Worm (Caenorhabditis elegans) whole organism, mixed stage, embryonic: ENCODE results near the gene C50H2.13.

Experiments
- M03D4.4 ChIP-seq: sonication (generic microtip); optimal IDR thresholded peaks from 2 replicates; lab custom pipeline; 2017; ENCODE audit warnings: mild to moderate bottlenecking, missing genetic modification characterization, missing compliant biosample characterization
- blmp-1 ChIP-seq: fragments of 150-350 bp; optimal IDR thresholded peaks from 2 replicates; lab custom pipeline; 2014; ENCODE audit warnings: missing biosample characterization, missing genetic modification characterization
- ceh-39 ChIP-seq: fragments of 150-350 bp; optimal IDR thresholded peaks from 2 replicates; lab custom pipeline; 2014; ENCODE audit warnings: missing biosample characterization, missing genetic modification characterization
- ceh-43 ChIP-seq: fragments of 200-800 bp; sonication (Bioruptor generic); optimal IDR thresholded peaks from 2 replicates; lab custom pipeline; 2018; ENCODE audit warnings: mild to moderate bottlenecking, missing genetic modification characterization, moderate library complexity, missing compliant biosample characterization
- ceh-83 ChIP-seq: fragments of 200-800 bp; sonication (Bioruptor generic); optimal IDR thresholded peaks from 2 replicates; lab custom pipeline; 2018; ENCODE audit warnings: mild to moderate bottlenecking, missing genetic modification characterization, missing compliant biosample characterization
- ces-1 ChIP-seq: fragments of 150-350 bp; optimal IDR thresholded peaks from 2 replicates; lab custom pipeline; 2014; ENCODE audit warnings: missing biosample characterization, missing genetic modification reagents, missing genetic modification characterization
- cnd-1 ChIP-seq: fragments of 200-800 bp; sonication (Bioruptor generic); optimal IDR thresholded peaks from 2 replicates; lab custom pipeline; 2018; ENCODE audit warnings: mild to moderate bottlenecking, missing genetic modification characterization, missing compliant biosample characterization
- elt-3 ChIP-seq: fragments of 150-350 bp; optimal IDR thresholded peaks from 2 replicates; lab custom pipeline; 2014; ENCODE audit warnings: missing biosample characterization, missing genetic modification characterization
- flh-1 ChIP-seq: fragments of 200-800 bp; sonication (Bioruptor generic); optimal IDR thresholded peaks from 2 replicates; lab custom pipeline; 2018; ENCODE audit warnings: mild to moderate bottlenecking, missing genetic modification characterization, moderate library complexity, missing compliant biosample characterization
- lin-13 ChIP-seq: fragments of 150-350 bp; optimal IDR thresholded peaks from 2 replicates; lab custom pipeline; 2014; ENCODE audit warnings: missing biosample characterization, missing genetic modification characterization
- lin-32 ChIP-seq: fragments of 200-800 bp; sonication (Bioruptor generic); optimal IDR thresholded peaks from 2 replicates; lab custom pipeline; 2018; ENCODE audit warnings: mild to moderate bottlenecking, missing genetic modification characterization, missing compliant biosample characterization
- mab-5 ChIP-seq: fragments of 150-350 bp; optimal IDR thresholded peaks from 2 replicates; lab custom pipeline; 2014; ENCODE audit warnings: missing biosample characterization, missing genetic modification characterization
- mep-1 ChIP-seq: fragments of 150-350 bp; optimal IDR thresholded peaks from 2 replicates; lab custom pipeline; 2017; ENCODE audit warnings: missing biosample characterization, missing genetic modification reagents, missing genetic modification characterization, inconsistent platforms
- mls-2 ChIP-seq: sonication (generic microtip); optimal IDR thresholded peaks from 2 replicates; lab custom pipeline; 2016; ENCODE audit warnings: mild to moderate bottlenecking, missing genetic modification characterization, moderate library complexity, missing compliant biosample characterization
- nhr-12 ChIP-seq: fragments of 150-350 bp; optimal IDR thresholded peaks from 2 replicates; lab custom pipeline; 2014; ENCODE audit warnings: missing biosample characterization, missing genetic modification characterization
- nhr-2 ChIP-seq: fragments of 150-350 bp; optimal IDR thresholded peaks from 2 replicates; lab custom pipeline; 2014; ENCODE audit warnings: missing biosample characterization, missing genetic modification characterization
- nhr-237 ChIP-seq: fragments of 150-350 bp; optimal IDR thresholded peaks from 2 replicates; lab custom pipeline; 2014; ENCODE audit warnings: missing biosample characterization, missing genetic modification characterization
- pha-4 ChIP-seq: fragments of 150-350 bp; optimal IDR thresholded peaks from 2 replicates; lab custom pipeline; 2018; ENCODE audit warnings: missing biosample characterization, missing genetic modification reagents, missing genetic modification characterization
- sem-2 ChIP-seq: fragments of 200-800 bp; sonication (Bioruptor generic); optimal IDR thresholded peaks from 2 replicates; lab custom pipeline; 2018; ENCODE audit warnings: mild to moderate bottlenecking, missing genetic modification characterization, missing compliant biosample characterization
- snpc-4 ChIP-seq: fragments of 150-350 bp; optimal IDR thresholded peaks from 2 replicates; lab custom pipeline; 2014; ENCODE audit warnings: missing biosample characterization, missing genetic modification characterization
- sptf-1 ChIP-seq: sonication (generic microtip); optimal IDR thresholded peaks from 2 replicates; lab custom pipeline; 2017; ENCODE audit warnings: mild to moderate bottlenecking, missing genetic modification characterization, moderate library complexity, missing compliant biosample characterization
- tbx-8 ChIP-seq: fragments of 200-800 bp; sonication (Bioruptor generic); optimal IDR thresholded peaks from 2 replicates; lab custom pipeline; 2018; ENCODE audit warnings: mild to moderate bottlenecking, missing genetic modification characterization, moderate library complexity, missing compliant biosample characterization
- unc-120 ChIP-seq: sonication (generic microtip); optimal IDR thresholded peaks from 2 replicates; lab custom pipeline; 2017; ENCODE audit warnings: missing genetic modification characterization, missing compliant biosample characterization; ENCODE audit not compliant: poor library complexity, severe bottlenecking
- unc-39 ChIP-seq: fragments of 150-350 bp; optimal IDR thresholded peaks from 2 replicates; lab custom pipeline; 2014; ENCODE audit warnings: missing biosample characterization, missing genetic modification characterization
- unc-62 ChIP-seq: fragments of 150-350 bp; optimal IDR thresholded peaks from 2 replicates; lab custom pipeline; 2014; ENCODE audit warnings: missing biosample characterization, missing genetic modification reagents, missing genetic modification characterization
- zip-8 ChIP-seq: fragments of 150-350 bp; optimal IDR thresholded peaks from 2 replicates; lab custom pipeline; 2014; ENCODE audit warnings: missing biosample characterization, missing genetic modification characterization
- ztf-11 ChIP-seq: fragments of 150-350 bp; optimal IDR thresholded peaks from 2 replicates; lab custom pipeline; 2014; ENCODE audit warnings: missing biosample characterization, missing genetic modification characterization

Gene C50H2.13

DNA sequence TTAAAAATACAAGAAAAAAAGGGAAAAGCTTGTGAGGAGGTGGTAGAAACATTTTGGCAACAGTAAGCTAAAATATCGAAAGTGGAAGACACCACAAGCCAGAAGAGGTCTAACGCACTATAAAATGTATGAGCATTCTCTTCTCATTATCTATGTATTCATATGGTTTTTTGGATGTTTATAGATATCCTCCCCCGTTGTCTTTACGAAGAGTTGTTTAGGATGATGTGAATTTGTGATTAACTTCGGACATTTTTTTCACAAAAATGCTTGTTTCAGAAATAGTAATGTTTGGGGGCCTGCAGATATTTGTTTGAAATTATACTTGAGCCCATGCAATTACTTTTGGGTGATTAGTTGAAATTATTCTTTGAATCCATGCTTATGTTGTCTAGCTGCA lies 11.3 kb upstream of the C50H2.13 start, which contains the start of gene mec-9:
Gene mec-9 (minus strand): TSS at position 101 of the 400 bp plus-strand sequence.
- TF ChIP-seq sem-2 (GFP tag; lab: Kevin White, UChicago) (no peak), nhr-2 (no peak), cnd-1 (tag; lab: Kevin White, UChicago) (no peak), sptf-1 (no peak), elt-3 (tag; lab: Kevin White, UChicago) (no peak)
- TF ChIP-seq, all 35 proteins: peak for 0

DNA sequence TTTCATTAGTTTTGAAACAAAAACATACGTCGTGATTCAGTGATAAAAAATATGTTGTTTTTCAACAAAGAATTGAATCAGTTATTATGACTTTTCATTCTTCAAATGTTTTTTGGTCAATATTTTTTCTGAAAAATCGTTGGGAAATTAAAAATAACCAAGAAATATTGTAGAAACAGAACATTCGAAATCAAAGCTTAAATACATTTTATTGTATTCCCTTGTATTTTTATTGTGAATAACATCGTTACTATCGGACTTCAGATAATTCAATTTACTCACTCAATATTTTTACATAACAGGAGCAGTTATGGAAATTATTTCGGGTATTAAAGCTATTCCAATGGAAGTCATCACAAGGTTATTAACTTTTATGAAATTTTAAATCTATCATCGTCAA lies 9.7 kb upstream of the C50H2.13 start, which contains the start of gene C50H2.4:
Gene C50H2.4 (plus strand): TSS at position 301 of the 400 bp plus-strand sequence.
- no peak for TF ChIP-seq sem-2 (GFP tag; lab: Kevin White, UChicago)
- TF ChIP-seq unc-62 = no peak

DNA sequence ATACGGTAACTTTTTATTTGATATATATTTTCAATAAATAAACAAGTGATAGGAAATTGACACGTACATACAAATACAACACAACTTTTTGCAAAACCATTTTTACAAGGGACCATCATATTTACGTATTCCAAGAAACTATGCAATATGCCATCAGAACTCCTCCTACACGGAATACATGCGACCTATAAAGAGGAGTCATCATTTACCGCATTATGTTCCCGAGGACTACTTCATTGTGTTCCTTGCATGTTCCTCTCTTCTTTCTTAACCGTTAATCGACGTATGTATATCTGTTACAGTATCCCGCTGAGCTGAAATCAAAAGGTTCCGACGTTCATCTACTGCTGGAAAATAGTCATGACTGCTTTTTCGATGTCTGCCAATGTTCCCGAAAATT lies 7.9 kb upstream of the C50H2.13 start, which contains the start of gene C50H2.5:
Gene C50H2.5 (plus strand): TSS at position 301 of the 400 bp plus-strand sequence.
- TF ChIP-seq tbx-8 (GFP tag; lab: Kevin White, UChicago) (no peak), sem-2 (GFP tag; lab: Kevin White, UChicago) (no peak), nhr-237 (tag; lab: Kevin White, UChicago) (no peak), ceh-39 (tag; lab: Kevin White, UChicago) (no peak), nhr-2 (no peak), zip-8 (no peak), ces-1 (no peak), ceh-43 (GFP tag; lab: Kevin White, UChicago) (no peak), cnd-1 (tag; lab: Kevin White, UChicago) (no peak), blmp-1 (tag; lab: Kevin White, UChicago) (no peak), snpc-4 (tag; lab: Kevin White, UChicago) (no peak), unc-39 (tag; lab: Kevin White, UChicago) (no peak)

DNA sequence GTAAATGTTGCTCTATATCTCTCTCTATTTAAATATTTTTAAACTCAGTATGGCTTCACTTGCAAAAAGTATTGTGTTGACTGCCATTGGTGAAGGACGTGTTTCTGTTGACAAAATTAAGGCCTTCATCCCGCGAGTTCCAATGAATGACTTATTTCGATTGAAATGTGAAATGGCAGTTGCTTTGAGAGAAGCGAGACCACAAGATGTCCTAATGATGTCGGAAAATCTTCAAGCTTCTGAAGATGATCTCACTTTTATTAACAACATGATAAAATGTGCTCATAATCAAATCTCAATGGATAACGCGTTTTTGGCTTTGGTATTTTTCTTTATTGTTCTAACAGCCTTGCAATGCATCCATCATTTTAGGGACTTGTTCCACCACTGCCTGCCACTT lies 5.1 kb upstream of the C50H2.13 start, which contains the start of gene ceh-75:
Gene ceh-75 (plus strand): TSS at position 50 of the 400 bp plus-strand sequence.
- no peak for TF ChIP-seq mab-5 (tag; lab: Kevin White, UChicago)

DNA sequence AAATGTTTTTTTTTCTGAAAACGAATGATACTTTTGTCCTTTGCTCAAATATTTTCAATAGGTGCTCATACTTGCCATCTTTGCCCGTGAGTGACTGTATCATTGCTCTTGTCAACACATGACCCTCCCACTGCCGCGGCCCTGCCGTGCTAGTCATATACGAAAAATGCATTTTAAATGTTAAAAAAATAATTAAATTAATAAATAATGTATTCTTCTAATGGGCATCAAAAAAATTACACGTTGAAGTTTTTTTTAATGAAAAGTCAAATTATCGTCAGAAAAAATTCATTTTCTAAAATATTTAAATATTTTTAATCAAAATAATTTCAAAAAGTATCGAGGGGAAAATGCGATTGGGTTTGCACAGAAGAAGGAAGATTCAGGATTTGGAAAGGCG lies 3.9 kb upstream of the C50H2.13 start, which contains the start of gene C50H2.7:
Gene C50H2.7 (plus strand): TSS at position 301 of the 400 bp plus-strand sequence.
- TF ChIP-seq nhr-2 (no peak), sem-2 (GFP tag; lab: Kevin White, UChicago) (no peak), zip-8 (no peak), ztf-11 (tag; lab: Kevin White, UChicago) (no peak), unc-62 (no peak), mab-5 (tag; lab: Kevin White, UChicago) (no peak), lin-13 (tag; lab: Kevin White, UChicago) (no peak), pha-4 (tag; lab: Kevin White, UChicago) (no peak), ces-1 (no peak), ceh-83 (GFP tag; lab: Kevin White, UChicago) (no peak), tbx-8 (GFP tag; lab: Kevin White, UChicago) (no peak), nhr-237 (tag; lab: Kevin White, UChicago) (no peak), unc-120 (tag; lab: Kevin White, UChicago) (no peak), lin-32 (GFP tag; lab: Kevin White, UChicago) (no peak), mep-1 (tag; lab: Kevin White, UChicago) (no peak), unc-39 (tag; lab: Kevin White, UChicago) (no peak), flh-1 (GFP tag; lab: Kevin White, UChicago) (no peak)

DNA sequence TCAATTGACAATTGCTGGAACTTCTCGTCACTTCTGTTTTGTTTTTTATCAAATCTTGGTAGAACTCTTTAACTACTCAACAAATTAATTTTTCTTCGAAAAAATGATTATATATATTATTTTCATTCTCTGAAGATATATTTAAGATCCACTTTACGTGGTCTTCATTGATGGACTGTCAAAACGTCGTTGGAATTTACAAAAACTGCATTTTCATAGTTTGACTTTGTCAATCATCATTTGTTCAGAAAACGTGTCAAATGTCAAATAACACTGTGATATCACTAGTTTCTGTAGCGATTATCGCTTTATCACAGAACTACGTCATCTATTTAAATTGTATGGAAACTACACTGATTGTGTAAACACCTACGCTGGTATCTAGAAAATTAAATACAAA lies 2.0 kb upstream of the C50H2.13 start:
- no peak for TF ChIP-seq flh-1 (GFP tag; lab: Kevin White, UChicago)
- TF ChIP-seq ztf-11 (tag; lab: Kevin White, UChicago) = no peak
- TF ChIP-seq lin-13 (tag; lab: Kevin White, UChicago) = no peak
- TF ChIP-seq blmp-1 (tag; lab: Kevin White, UChicago) = no peak
- TF ChIP-seq nhr-2 = no peak
- TF ChIP-seq sptf-1 = no peak
- TF ChIP-seq sem-2 (GFP tag; lab: Kevin White, UChicago) = no peak
- TF ChIP-seq M03D4.4 (tag; lab: Kevin White, UChicago) = no peak
- TF ChIP-seq, all 35 proteins: peak for 0

DNA sequence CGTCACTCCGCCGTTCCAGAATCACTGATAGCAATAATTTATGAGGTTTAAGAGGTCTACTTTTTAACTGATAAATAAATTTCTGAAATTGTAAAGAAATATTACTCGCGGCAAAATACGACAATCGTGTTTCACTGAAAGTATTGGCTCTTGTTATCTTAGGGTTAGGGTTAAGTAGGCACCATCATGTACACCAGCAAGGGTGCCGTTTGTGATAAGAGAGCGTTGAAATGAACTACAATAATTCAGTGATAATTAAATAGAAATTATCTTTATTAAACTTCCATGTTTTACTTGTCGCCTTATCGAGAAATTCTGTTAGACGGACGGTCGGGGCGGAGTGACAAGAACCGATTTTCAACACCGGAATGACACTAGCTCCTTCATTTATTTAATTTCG lies 693 bp upstream of the C50H2.13 start:
- TF ChIP-seq pha-4 (tag; lab: Kevin White, UChicago) (no peak), mls-2 (tag; lab: Kevin White, UChicago) (no peak), ceh-83 (GFP tag; lab: Kevin White, UChicago) (no peak), unc-39 (tag; lab: Kevin White, UChicago) (no peak), sem-2 (GFP tag; lab: Kevin White, UChicago) (no peak), unc-62 (no peak), nhr-237 (tag; lab: Kevin White, UChicago) (no peak), ceh-39 (tag; lab: Kevin White, UChicago) (no peak), nhr-12 (tag; lab: Kevin White, UChicago) (no peak), mab-5 (tag; lab: Kevin White, UChicago) (no peak), nhr-2 (no peak), tbx-8 (GFP tag; lab: Kevin White, UChicago) (no peak), sptf-1 (no peak), mep-1 (tag; lab: Kevin White, UChicago) (no peak), lin-13 (tag; lab: Kevin White, UChicago) (no peak), unc-120 (tag; lab: Kevin White, UChicago) (no peak), flh-1 (GFP tag; lab: Kevin White, UChicago) (no peak)
